Fruit fly (Drosophila melanogaster) whole organism, embryonic: Measurements from ENCODE around the gene CG4629.

ENCODE experiments used
- Ada2b ChIP-seq: fragments of 200-800 bp; sonication (Bioruptor generic); IDR thresholded peaks from 2 replicates; pipeline ENCODE4 v1.3.6; 2022; ENCODE audit warnings: missing biosample characterization, missing genetic modification characterization
- CG11085 ChIP-seq: fragments of 200-800 bp; sonication (Bioruptor generic); IDR thresholded peaks from 2 replicates; pipeline ENCODE4 v1.3.6; 2022; ENCODE audit warnings: missing biosample characterization, missing genetic modification characterization
- CG11504 ChIP-seq: fragments of 200-800 bp; sonication (Bioruptor generic); optimal IDR thresholded peaks from 3 replicates; lab custom pipeline; 2019; ENCODE audit warnings: missing biosample characterization, mild to moderate bottlenecking, missing genetic modification characterization, moderate library complexity
- CG12942 ChIP-seq: fragments of 200-800 bp; sonication (Bioruptor generic); optimal IDR thresholded peaks from 3 replicates; lab custom pipeline; 2016; ENCODE audit warnings: missing biosample characterization, missing genetic modification characterization
- CG14965 ChIP-seq: fragments of 200-800 bp; sonication (Bioruptor generic); optimal IDR thresholded peaks from 2 replicates; lab custom pipeline; 2016; ENCODE audit warnings: missing biosample characterization, missing genetic modification characterization, borderline replicate concordance
- CG15011 ChIP-seq: fragments of 200-800 bp; sonication (Bioruptor generic); optimal IDR thresholded peaks from 3 replicates; lab custom pipeline; 2018; ENCODE audit warnings: missing biosample characterization, mild to moderate bottlenecking, missing genetic modification characterization
- CG15479 ChIP-seq: fragments of 200-800 bp; sonication (Bioruptor generic); optimal IDR thresholded peaks from 3 replicates; lab custom pipeline; 2019; ENCODE audit warnings: missing biosample characterization, mild to moderate bottlenecking, missing genetic modification characterization, moderate library complexity
- CG1647 ChIP-seq: fragments of 200-800 bp; sonication (Bioruptor generic); optimal IDR thresholded peaks from 3 replicates; lab custom pipeline; 2016; ENCODE audit warnings: missing biosample characterization, missing genetic modification characterization
- CG17568 ChIP-seq: fragments of 200-800 bp; sonication (Bioruptor generic); optimal IDR thresholded peaks from 2 replicates; lab custom pipeline; 2018; ENCODE audit warnings: missing biosample characterization, mild to moderate bottlenecking, missing genetic modification characterization, moderate library complexity
- CG2875 ChIP-seq: fragments of 200-800 bp; sonication (Bioruptor generic); optimal IDR thresholded peaks from 2 replicates; lab custom pipeline; 2017; ENCODE audit warnings: missing biosample characterization, mild to moderate bottlenecking, missing genetic modification characterization, missing genetic modification reagents
- CG32532 ChIP-seq: fragments of 200-800 bp; sonication (Bioruptor generic); IDR thresholded peaks from 2 replicates; pipeline ENCODE4 v1.3.6; 2022; ENCODE audit warnings: missing biosample characterization, missing genetic modification characterization
- CG34224 ChIP-seq: fragments of 200-800 bp; sonication (Bioruptor generic); IDR thresholded peaks from 3 replicates; pipeline ENCODE4 v1.3.6; 2022; ENCODE audit warnings: missing biosample characterization, missing genetic modification characterization; ENCODE audit not compliant: partially characterized antibody
- CG4282 ChIP-seq: fragments of 200-800 bp; sonication (Bioruptor generic); optimal IDR thresholded peaks from 2 replicates; lab custom pipeline; 2016; ENCODE audit warnings: missing biosample characterization, missing genetic modification characterization
- CG43689 ChIP-seq: fragments of 200-800 bp; sonication (Bioruptor generic); IDR thresholded peaks from 2 replicates; pipeline ENCODE4 v1.3.6; 2022; ENCODE audit warnings: missing biosample characterization, missing genetic modification characterization
- CG5180 ChIP-seq: fragments of 200-800 bp; sonication (Bioruptor generic); optimal IDR thresholded peaks from 3 replicates; lab custom pipeline; 2017; ENCODE audit warnings: missing biosample characterization, missing genetic modification characterization, mild to moderate bottlenecking, moderate library complexity, missing genetic modification reagents
- CG6689 ChIP-seq: fragments of 200-800 bp; sonication (Bioruptor generic); IDR thresholded peaks from 2 replicates; pipeline ENCODE4 v1.3.6; 2022; ENCODE audit warnings: missing biosample characterization, missing genetic modification characterization
- CG6765 ChIP-seq: fragments of 200-800 bp; sonication (Bioruptor generic); optimal IDR thresholded peaks from 3 replicates; lab custom pipeline; 2017; ENCODE audit warnings: missing biosample characterization, mild to moderate bottlenecking, missing genetic modification characterization
- CG7357 ChIP-seq: fragments of 200-800 bp; sonication (Bioruptor generic); IDR thresholded peaks from 3 replicates; pipeline ENCODE4 v1.3.6; 2022; ENCODE audit warnings: missing biosample characterization, missing genetic modification characterization
- CG8290 ChIP-seq, 3 experiments: fragments of 200-800 bp; sonication (Bioruptor generic); optimal IDR thresholded peaks; 2 replicates each; lab custom pipeline; 2016 to 2019; ENCODE audit warnings: missing biosample characterization in 3 of 3, missing genetic modification characterization in 3 of 3, mild to moderate bottlenecking in 2 of 3, moderate library complexity in 1 of 3
- CG8765 ChIP-seq: fragments of 200-800 bp; sonication (Bioruptor generic); IDR thresholded peaks from 2 replicates; pipeline ENCODE4 v1.3.6; 2022; ENCODE audit warnings: missing biosample characterization, missing genetic modification characterization
- Chrac-16 ChIP-seq: fragments of 200-800 bp; sonication (Bioruptor generic); optimal IDR thresholded peaks from 3 replicates; lab custom pipeline; 2016; ENCODE audit warnings: missing biosample characterization, missing genetic modification characterization
- CoRest ChIP-seq: fragments of 200-800 bp; sonication (Bioruptor generic); optimal IDR thresholded peaks from 3 replicates; lab custom pipeline; 2018; ENCODE audit warnings: missing biosample characterization, mild to moderate bottlenecking, missing genetic modification characterization, moderate library complexity
- D19B ChIP-seq: fragments of 200-800 bp; sonication (Bioruptor generic); optimal IDR thresholded peaks from 2 replicates; lab custom pipeline; 2017; ENCODE audit warnings: missing biosample characterization, mild to moderate bottlenecking, missing genetic modification characterization
- Dp ChIP-seq: fragments of 200-800 bp; sonication (Bioruptor generic); optimal IDR thresholded peaks from 2 replicates; lab custom pipeline; 2018; ENCODE audit warnings: missing biosample characterization, mild to moderate bottlenecking, missing genetic modification characterization, moderate library complexity
- E2f1 ChIP-seq: fragments of 200-800 bp; sonication (Bioruptor generic); IDR thresholded peaks from 2 replicates; pipeline ENCODE4 v1.3.6; 2022; ENCODE audit warnings: missing biosample characterization, missing genetic modification characterization
- Gsc ChIP-seq: fragments of 200-800 bp; sonication (Bioruptor generic); IDR thresholded peaks from 2 replicates; pipeline ENCODE4 v1.3.6; 2022; ENCODE audit warnings: missing biosample characterization, missing genetic modification characterization
- Hand ChIP-seq: fragments of 200-800 bp; sonication (Bioruptor generic); optimal IDR thresholded peaks from 2 replicates; lab custom pipeline; 2017; ENCODE audit warnings: mild to moderate bottlenecking, missing biosample characterization, missing genetic modification reagents, missing genetic modification characterization
- Hr51 ChIP-seq, 2 experiments: fragments of 200-800 bp; sonication (Bioruptor generic); optimal IDR thresholded peaks; 2 replicates in 1 of 2; 3 replicates in 1 of 2; lab custom pipeline; 2016 to 2018; ENCODE audit warnings: missing biosample characterization in 2 of 2, missing genetic modification characterization in 2 of 2, mild to moderate bottlenecking in 1 of 2, moderate library complexity in 1 of 2
- Meics ChIP-seq: fragments of 200-800 bp; sonication (Bioruptor generic); optimal IDR thresholded peaks from 2 replicates; lab custom pipeline; 2017; ENCODE audit warnings: missing biosample characterization, mild to moderate bottlenecking, missing genetic modification characterization
- Mes4 ChIP-seq: fragments of 200-800 bp; sonication (Bioruptor generic); optimal IDR thresholded peaks from 2 replicates; lab custom pipeline; 2016; ENCODE audit warnings: missing biosample characterization, missing genetic modification characterization
- Myb ChIP-seq: fragments of 200-800 bp; sonication (Bioruptor generic); optimal IDR thresholded peaks from 2 replicates; lab custom pipeline; 2016; ENCODE audit warnings: missing biosample characterization, missing genetic modification characterization
- Sry-δ ChIP-seq: fragments of 200-800 bp; sonication (Bioruptor generic); optimal IDR thresholded peaks from 2 replicates; lab custom pipeline; 2016; ENCODE audit warnings: missing biosample characterization, missing genetic modification characterization
- Xbp1 ChIP-seq: fragments of 200-800 bp; sonication (Bioruptor generic); optimal IDR thresholded peaks from 3 replicates; lab custom pipeline; 2016; ENCODE audit warnings: missing biosample characterization, mild to moderate bottlenecking, missing genetic modification characterization
- YL-1 ChIP-seq: fragments of 200-800 bp; sonication (Bioruptor generic); optimal IDR thresholded peaks from 3 replicates; lab custom pipeline; 2017; ENCODE audit warnings: missing biosample characterization, mild to moderate bottlenecking, missing genetic modification characterization
- ash1 ChIP-seq: fragments of 200-800 bp; sonication (Bioruptor generic); optimal IDR thresholded peaks from 2 replicates; lab custom pipeline; 2018; ENCODE audit warnings: missing biosample characterization, mild to moderate bottlenecking, missing genetic modification characterization
- bab2 ChIP-seq: fragments of 200-800 bp; sonication (Bioruptor generic); optimal IDR thresholded peaks from 2 replicates; lab custom pipeline; 2016; ENCODE audit warnings: missing biosample characterization, missing genetic modification characterization
- croc ChIP-seq: fragments of 200-800 bp; sonication (Bioruptor generic); conservative IDR thresholded peaks from 3 replicates; pipeline ENCODE4 v1.3.6; 2022; ENCODE audit warnings: missing biosample characterization, missing genetic modification characterization
- dpn ChIP-seq, 2 experiments: fragments of 200-800 bp; sonication (Bioruptor generic); optimal IDR thresholded peaks; 3 replicates each; lab custom pipeline; 2016; ENCODE audit warnings: missing biosample characterization in 2 of 2, missing genetic modification characterization in 2 of 2
- gem ChIP-seq: fragments of 200-800 bp; sonication (Bioruptor generic); optimal IDR thresholded peaks from 2 replicates; lab custom pipeline; 2019; ENCODE audit warnings: missing biosample characterization, mild to moderate bottlenecking, missing genetic modification characterization, moderate library complexity
- her ChIP-seq: fragments of 200-800 bp; sonication (Bioruptor generic); optimal IDR thresholded peaks from 2 replicates; lab custom pipeline; 2016; ENCODE audit warnings: missing biosample characterization, missing genetic modification characterization
- ind ChIP-seq: fragments of 200-800 bp; sonication (Bioruptor generic); optimal IDR thresholded peaks from 3 replicates; lab custom pipeline; 2016; ENCODE audit warnings: missing biosample characterization, missing genetic modification characterization
- lov ChIP-seq, 2 experiments: fragments of 200-800 bp in 1 of 2; fragments of >200 bp in 1 of 2; sonication (Bioruptor generic) in 1 of 2; IDR thresholded peaks in 1 of 2; optimal IDR thresholded peaks in 1 of 2; 2 replicates in 1 of 2; 3 replicates in 1 of 2; pipeline versions ENCODE4 v1.3.6 to Lab custom; 2017 to 2022; ENCODE audit warnings: missing biosample characterization in 1 of 2, missing genetic modification characterization in 1 of 2
- luna ChIP-seq: fragments of 200-800 bp; sonication (Bioruptor generic); optimal IDR thresholded peaks from 2 replicates; lab custom pipeline; 2016; ENCODE audit warnings: missing biosample characterization, missing genetic modification characterization
- mam ChIP-seq: fragments of 200-800 bp; sonication (Bioruptor generic); optimal IDR thresholded peaks from 3 replicates; lab custom pipeline; 2016; ENCODE audit warnings: missing biosample characterization, missing genetic modification characterization
- phol ChIP-seq: fragments of 200-800 bp; sonication (Bioruptor generic); optimal IDR thresholded peaks from 3 replicates; lab custom pipeline; 2018; ENCODE audit warnings: missing biosample characterization, mild to moderate bottlenecking, missing genetic modification characterization, moderate library complexity
- vfl ChIP-seq: fragments of 200-800 bp; sonication (Bioruptor generic); optimal IDR thresholded peaks from 2 replicates; lab custom pipeline; 2016; ENCODE audit warnings: missing biosample characterization, missing genetic modification characterization
- wor ChIP-seq: fragments of 200-800 bp; sonication (Bioruptor generic); IDR thresholded peaks from 2 replicates; pipeline ENCODE4 v1.3.6; 2022; ENCODE audit warnings: missing biosample characterization, missing genetic modification characterization
- zfh1 ChIP-seq: fragments of 200-800 bp; sonication (Bioruptor generic); IDR thresholded peaks from 3 replicates; pipeline ENCODE4 v1.3.6; 2022; ENCODE audit warnings: missing biosample characterization, missing genetic modification characterization

Gene CG4629

DNA sequence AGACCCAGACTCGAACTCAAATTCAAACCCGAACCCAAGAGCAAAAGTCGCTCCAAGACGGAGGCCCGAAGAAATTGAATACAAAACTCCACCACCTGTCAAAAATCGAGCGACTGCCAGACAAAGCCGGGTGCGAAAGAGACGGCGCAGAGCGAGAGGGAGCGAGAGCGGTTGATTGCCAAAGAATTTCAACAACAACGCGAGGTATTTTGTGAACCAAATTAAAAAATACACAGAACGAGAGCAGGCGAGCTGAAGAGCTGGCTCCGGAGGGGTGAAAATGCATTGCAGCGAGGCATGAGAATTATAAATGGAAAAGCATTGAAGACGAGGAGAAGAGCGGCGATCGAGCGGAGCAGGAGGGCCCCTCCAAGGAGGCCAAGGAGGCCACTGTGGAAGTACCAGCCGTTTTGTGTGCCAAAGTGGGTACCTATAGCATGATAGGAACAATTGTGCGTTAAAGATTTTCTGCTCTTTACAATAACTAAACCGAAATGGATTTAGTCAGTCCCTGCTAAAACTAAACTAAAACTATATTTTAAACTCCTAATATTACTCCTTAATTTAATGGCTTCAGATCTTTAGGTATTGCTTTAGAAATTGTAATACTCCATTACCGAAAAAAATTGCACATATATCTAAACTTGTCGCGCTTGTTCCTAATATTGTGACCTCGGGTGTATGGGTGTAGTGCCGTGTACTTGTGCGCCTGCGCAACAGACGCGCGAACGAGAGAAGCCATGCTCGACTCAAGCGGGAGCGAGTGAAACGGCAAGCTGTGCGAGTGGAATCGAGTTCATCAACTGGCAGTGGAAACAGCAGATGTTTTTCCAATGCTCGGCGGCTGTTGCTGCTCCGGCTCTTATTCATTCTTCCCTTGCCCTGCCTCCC is 39.6 kb downstream of the CG4629 start (continued):
- TF ChIP-seq her (GFP tag; lab: Kevin White, UChicago) (no peak), CG4282 (GFP tag; lab: Kevin White, UChicago) (no peak), CG17568 (GFP tag; lab: Kevin White, UChicago) (no peak), gem (tag; lab: Kevin White, UChicago) (peak; percentile 71), CG8290 (GFP tag; optimal IDR thresholded peaks at IDR 0.05; lab: Kevin White, UChicago) (peak; percentile 6), CG8290 (tag; optimal IDR thresholded peaks at IDR 0.05; lab: Kevin White, UChicago) (no peak), Sry-δ (GFP tag; lab: Kevin White, UChicago) (no peak), CG11504 (peak; percentile 52), zfh1 (peak; percentile 37; the same call in 1 of the 3 replicates), Ada2b (GFP tag; lab: Robert Waterston, UW) (no peak), CG2875 (GFP tag; lab: Kevin White, UChicago) (no peak), Meics (GFP tag; lab: Kevin White, UChicago) (peak; percentile 16), Gsc (GFP tag; lab: Robert Waterston, UW) (no peak), mam (GFP tag; lab: Kevin White, UChicago) (no peak), lov (optimal IDR thresholded peaks at IDR 0.05; lab: Kevin White, UChicago) (no peak), lov (GFP tag; IDR thresholded peaks at IDR 0.05; lab: Robert Waterston, UW) (no peak), CG11085 (GFP tag; lab: Robert Waterston, UW) (no peak), CG43689 (GFP tag; lab: Robert Waterston, UW) (no peak), CG15479 (peak; percentile 57), Hr51 (GFP tag; optimal IDR thresholded peaks at IDR 0.05; lab: Kevin White, UChicago) (peak in 1 of 2 experiments; percentile 11), Xbp1 (GFP tag; lab: Kevin White, UChicago) (peak; percentile 26), CG7357 (GFP tag; lab: Robert Waterston, UW) (peak; percentile 8; the same call in 1 of the 3 replicates), CG15011 (no peak), CoRest (tag; lab: Kevin White, UChicago) (peak; percentile 56), Chrac-16 (peak; percentile 43), dpn (GFP tag; optimal IDR thresholded peaks at IDR 0.05; lab: Kevin White, UChicago) (peak in 1 of 2 experiments; percentile 14), CG1647 (GFP tag; lab: Kevin White, UChicago) (no peak), wor (GFP tag; lab: Robert Waterston, UW) (no peak), CG12942 (GFP tag; lab: Kevin White, UChicago) (no peak), CG34224 (no peak), CG6689 (GFP tag; lab: Robert Waterston, UW) (peak; percentile 38; the same call in 1 of the 2 replicates), ash1 (GFP tag; lab: Kevin White, UChicago) (no peak), croc (GFP tag; lab: Robert Waterston, UW) (peak; percentile 41; the same call in 1 of the 3 replicates), Myb (peak; percentile 1), CG8765 (GFP tag; lab: Robert Waterston, UW) (no peak), Dp (GFP tag; lab: Kevin White, UChicago) (no peak), vfl (GFP tag; lab: Kevin White, UChicago) (no peak), bab2 (GFP tag; lab: Kevin White, UChicago) (no peak), D19B (no peak), ind (GFP tag; lab: Kevin White, UChicago) (peak; percentile 14), CG5180 (GFP tag; lab: Kevin White, UChicago) (no peak), CG14965 (GFP tag; lab: Kevin White, UChicago) (no peak), Hand (no peak), YL-1 (GFP tag; lab: Kevin White, UChicago) (no peak), phol (tag; lab: Kevin White, UChicago) (peak; percentile 74), CG32532 (GFP tag; lab: Robert Waterston, UW) (no peak), luna (no peak), E2f1 (peak; percentile 32; the same call in 1 of the 2 replicates), CG6765 (GFP tag; lab: Kevin White, UChicago) (no peak), Mes4 (GFP tag; lab: Kevin White, UChicago) (peak; percentile 23)
